Fruit fly (Drosophila melanogaster): ENCODE results near the gene pros.

pros gene

DNA sequence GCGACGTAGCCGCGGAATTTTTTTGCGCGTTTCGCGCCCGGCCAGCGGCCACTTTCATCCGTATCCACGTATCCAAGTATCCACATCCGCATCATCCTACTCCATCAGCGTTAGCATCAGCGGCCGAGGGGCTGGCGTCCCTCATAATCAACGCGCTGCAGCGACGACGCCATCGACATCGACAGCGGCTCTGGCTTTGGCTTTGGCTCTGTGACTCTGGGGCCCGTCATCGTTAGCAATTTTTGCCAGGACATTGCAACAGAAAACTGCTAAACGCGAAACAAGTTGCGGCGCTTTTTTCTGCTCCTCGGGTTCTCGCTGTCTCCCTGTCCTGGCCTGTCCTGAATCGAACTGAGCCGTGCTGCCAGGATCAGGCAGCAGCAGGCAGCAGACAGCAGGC, at the start of gene pros:
TSS of gene pros (plus strand) at position 301 of the 400 bp plus-strand sequence.
- TF ChIP-seq insv (optimal IDR thresholded peaks at IDR 0.05): no peak
- no peak for TF ChIP-seq h (optimal IDR thresholded peaks at IDR 0.05)
- no peak for TF ChIP-seq ttk (optimal IDR thresholded peaks at IDR 0.05)
- no peak for TF ChIP-seq Myc (optimal IDR thresholded peaks at IDR 0.05)
- TF ChIP-seq psq (optimal IDR thresholded peaks at IDR 0.05): no peak
- no peak for TF ChIP-seq Sin3A (optimal IDR thresholded peaks at IDR 0.05)

DNA sequence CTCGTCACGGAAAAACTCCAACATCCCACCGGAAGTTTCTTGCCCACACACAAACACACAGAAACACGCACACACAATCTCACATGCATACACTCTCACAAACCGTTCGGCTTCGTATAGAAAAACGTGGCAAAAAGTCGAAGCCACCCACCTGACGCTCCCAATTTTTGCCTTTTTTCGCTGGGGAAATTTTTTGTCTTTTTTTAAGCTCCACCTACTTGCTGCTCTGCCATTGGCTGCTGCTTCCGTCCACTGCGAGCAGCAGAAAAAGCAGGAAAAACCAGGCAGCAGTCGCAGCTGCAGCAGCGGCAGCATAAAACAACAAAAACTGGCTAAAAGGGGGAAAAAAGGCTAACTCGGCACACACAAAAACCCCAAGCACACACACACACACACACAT, 46.4 kb upstream of the pros start:
- no peak for TF ChIP-seq Sin3A (optimal IDR thresholded peaks at IDR 0.05)
- TF ChIP-seq insv (optimal IDR thresholded peaks at IDR 0.05): no peak
- TF ChIP-seq Myc (optimal IDR thresholded peaks at IDR 0.05): no peak
- TF ChIP-seq h (optimal IDR thresholded peaks at IDR 0.05): no peak
- TF ChIP-seq ttk (optimal IDR thresholded peaks at IDR 0.05): no peak
- TF ChIP-seq psq (optimal IDR thresholded peaks at IDR 0.05): no peak

dm6 chr3R:11286948-11287347, 41.3 kb upstream of the pros start:
- TF ChIP-seq Sin3A (optimal IDR thresholded peaks at IDR 0.05): no peak
- TF ChIP-seq Myc (optimal IDR thresholded peaks at IDR 0.05): no peak
- no peak for TF ChIP-seq insv (optimal IDR thresholded peaks at IDR 0.05)
- no peak for TF ChIP-seq psq (optimal IDR thresholded peaks at IDR 0.05)
- no peak for TF ChIP-seq ttk (optimal IDR thresholded peaks at IDR 0.05)
- TF ChIP-seq h (optimal IDR thresholded peaks at IDR 0.05): no peak

DNA sequence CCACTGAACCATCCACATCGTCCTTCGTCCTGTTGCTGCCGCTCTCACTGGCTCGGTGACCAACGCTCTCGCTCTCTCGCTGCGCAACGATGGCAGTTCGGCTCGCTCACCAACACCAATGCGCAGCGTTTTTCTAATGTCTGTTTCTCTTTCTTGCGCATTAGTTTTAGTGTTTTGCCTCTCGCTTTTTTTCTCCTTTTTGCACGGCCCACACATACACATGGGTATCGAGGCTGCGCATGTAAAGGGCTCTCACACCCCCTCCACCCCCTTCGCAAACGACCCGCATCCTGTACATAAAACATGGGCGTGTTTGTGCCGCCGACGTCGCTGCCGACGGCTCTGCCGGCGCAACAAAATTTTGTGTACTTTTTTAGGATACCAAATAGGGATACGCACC, 25.3 kb upstream of the pros start:
- TF ChIP-seq psq (optimal IDR thresholded peaks at IDR 0.05) (no peak), Myc (optimal IDR thresholded peaks at IDR 0.05) (no peak), h (optimal IDR thresholded peaks at IDR 0.05) (no peak), insv (optimal IDR thresholded peaks at IDR 0.05) (no peak), ttk (optimal IDR thresholded peaks at IDR 0.05) (no peak), Sin3A (optimal IDR thresholded peaks at IDR 0.05) (no peak)

DNA sequence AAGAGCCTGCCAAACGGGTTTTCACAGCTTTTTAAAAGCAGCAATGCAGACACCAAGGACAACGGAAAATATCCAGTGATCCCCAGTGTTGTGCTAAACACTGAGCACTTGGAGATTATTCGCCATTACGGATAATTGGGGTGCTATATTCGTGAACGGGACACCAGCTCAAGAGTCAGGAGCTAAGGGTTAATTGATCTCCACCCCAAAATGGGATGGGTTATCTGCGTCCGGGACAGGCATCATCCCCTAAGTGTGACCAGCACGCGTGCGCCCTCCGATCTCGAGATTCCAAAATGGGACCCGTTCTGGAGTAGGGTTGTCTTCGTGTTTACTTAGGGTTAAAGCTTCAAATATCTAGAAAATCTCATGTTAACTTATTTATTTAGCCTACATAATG, 22.4 kb upstream of the pros start:
- TF ChIP-seq psq (optimal IDR thresholded peaks at IDR 0.05) (no peak), h (optimal IDR thresholded peaks at IDR 0.05) (no peak), ttk (optimal IDR thresholded peaks at IDR 0.05) (no peak), insv (optimal IDR thresholded peaks at IDR 0.05) (no peak), Myc (optimal IDR thresholded peaks at IDR 0.05) (no peak), Sin3A (optimal IDR thresholded peaks at IDR 0.05) (no peak)

- TF ChIP-seq Myc (optimal IDR thresholded peaks at IDR 0.05) (no peak), h (optimal IDR thresholded peaks at IDR 0.05) (no peak), psq (optimal IDR thresholded peaks at IDR 0.05) (no peak), ttk (optimal IDR thresholded peaks at IDR 0.05) (no peak), insv (optimal IDR thresholded peaks at IDR 0.05) (no peak), Sin3A (optimal IDR thresholded peaks at IDR 0.05) (no peak)
Measured at dm6 chr3R:11310669-11311068, 17.6 kb upstream of the pros start.

- TF ChIP-seq Sin3A (optimal IDR thresholded peaks at IDR 0.05) (no peak), h (optimal IDR thresholded peaks at IDR 0.05) (peak; percentile 73), Myc (optimal IDR thresholded peaks at IDR 0.05) (no peak), ttk (optimal IDR thresholded peaks at IDR 0.05) (no peak), insv (optimal IDR thresholded peaks at IDR 0.05) (no peak), psq (optimal IDR thresholded peaks at IDR 0.05) (no peak)
Measured at dm6 chr3R:11312292-11312691, 16.0 kb upstream of the pros start.

dm6 chr3R:11316667-11317066, 11.6 kb upstream of the pros start:
- TF ChIP-seq ttk (optimal IDR thresholded peaks at IDR 0.05) (no peak), h (optimal IDR thresholded peaks at IDR 0.05) (no peak), psq (optimal IDR thresholded peaks at IDR 0.05) (no peak), Sin3A (optimal IDR thresholded peaks at IDR 0.05) (no peak), insv (optimal IDR thresholded peaks at IDR 0.05) (no peak), Myc (optimal IDR thresholded peaks at IDR 0.05) (no peak)

DNA sequence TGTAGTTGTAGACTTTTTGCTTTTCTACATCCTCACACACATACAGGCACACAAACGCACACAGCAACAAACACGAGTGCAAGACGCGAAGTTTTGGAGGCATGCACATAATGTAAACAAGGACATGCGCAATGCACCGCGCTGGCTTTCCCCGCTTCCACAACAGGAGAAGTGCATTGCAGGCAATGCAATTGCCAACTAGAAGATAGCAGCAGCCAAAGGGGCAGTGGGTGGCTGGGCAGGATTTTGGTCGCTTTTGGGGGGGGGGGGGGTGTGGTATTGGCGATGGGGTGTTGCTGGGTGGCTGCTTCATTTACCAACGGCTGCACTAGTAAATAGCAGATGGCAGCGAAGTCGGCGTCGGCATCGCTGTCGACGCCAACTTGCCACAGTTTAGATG, 2.4 kb downstream of the pros start:
- TF ChIP-seq Myc (optimal IDR thresholded peaks at IDR 0.05): no peak
- no peak for TF ChIP-seq psq (optimal IDR thresholded peaks at IDR 0.05)
- no peak for TF ChIP-seq Sin3A (optimal IDR thresholded peaks at IDR 0.05)
- TF ChIP-seq ttk (optimal IDR thresholded peaks at IDR 0.05): no peak
- no peak for TF ChIP-seq h (optimal IDR thresholded peaks at IDR 0.05)
- no peak for TF ChIP-seq insv (optimal IDR thresholded peaks at IDR 0.05)

- TF ChIP-seq Sin3A (optimal IDR thresholded peaks at IDR 0.05) (no peak), psq (optimal IDR thresholded peaks at IDR 0.05) (no peak), h (optimal IDR thresholded peaks at IDR 0.05) (no peak), insv (optimal IDR thresholded peaks at IDR 0.05) (no peak), Myc (optimal IDR thresholded peaks at IDR 0.05) (no peak), ttk (optimal IDR thresholded peaks at IDR 0.05) (no peak)
Measured at dm6 chr3R:11334272-11334874, 6.1 kb downstream of the pros start.

DNA sequence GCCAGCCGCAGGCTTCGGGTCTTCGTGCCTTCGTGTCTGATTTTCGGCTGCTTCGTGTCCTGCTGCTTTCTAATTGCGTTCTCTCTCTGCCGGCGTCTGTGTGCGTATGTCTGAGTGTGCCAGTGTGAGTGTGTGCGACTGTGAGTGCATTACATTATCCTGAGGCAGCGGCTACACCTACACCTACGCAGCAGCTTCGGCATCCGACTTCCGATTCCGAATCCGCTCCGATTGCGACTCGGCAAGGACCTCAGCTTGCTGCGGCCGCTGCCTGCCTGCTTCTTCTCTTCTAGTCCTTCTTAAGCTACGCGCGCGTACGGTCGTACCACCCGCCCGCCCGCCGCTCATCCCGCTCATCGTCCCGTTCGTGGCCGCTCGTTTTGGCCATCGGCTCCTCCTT, 7.5 kb downstream of the pros start:
- TF ChIP-seq psq (optimal IDR thresholded peaks at IDR 0.05): no peak
- no peak for TF ChIP-seq ttk (optimal IDR thresholded peaks at IDR 0.05)
- no peak for TF ChIP-seq h (optimal IDR thresholded peaks at IDR 0.05)
- no peak for TF ChIP-seq insv (optimal IDR thresholded peaks at IDR 0.05)
- no peak for TF ChIP-seq Sin3A (optimal IDR thresholded peaks at IDR 0.05)
- TF ChIP-seq Myc (optimal IDR thresholded peaks at IDR 0.05): no peak

dm6 chr3R:11337109-11337508, 8.8 kb downstream of the pros start:
- no peak for TF ChIP-seq ttk (optimal IDR thresholded peaks at IDR 0.05)
- TF ChIP-seq insv (optimal IDR thresholded peaks at IDR 0.05): no peak
- TF ChIP-seq Sin3A (optimal IDR thresholded peaks at IDR 0.05): no peak
- no peak for TF ChIP-seq h (optimal IDR thresholded peaks at IDR 0.05)
- TF ChIP-seq Myc (optimal IDR thresholded peaks at IDR 0.05): no peak
- no peak for TF ChIP-seq psq (optimal IDR thresholded peaks at IDR 0.05)

DNA sequence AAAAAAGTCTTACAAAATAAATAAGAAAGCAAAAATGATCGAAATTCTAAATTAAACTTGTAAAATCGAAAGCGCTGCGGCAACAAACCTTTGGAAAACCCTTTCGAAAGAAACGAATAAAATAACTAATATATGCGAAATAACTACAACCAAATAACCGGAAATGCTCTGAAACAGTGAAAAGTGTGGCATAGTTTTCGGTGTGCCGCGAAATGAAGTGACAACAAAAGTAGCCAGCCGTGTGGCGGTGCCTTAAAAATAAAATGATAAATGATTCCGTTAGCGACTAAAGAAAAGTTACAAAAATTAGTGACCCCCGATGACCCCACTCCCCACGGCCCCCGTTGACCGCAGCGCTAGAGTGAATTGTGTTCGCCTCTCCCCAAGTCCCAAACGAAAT, 10.0 kb downstream of the pros start:
- TF ChIP-seq psq (optimal IDR thresholded peaks at IDR 0.05) (no peak), Sin3A (optimal IDR thresholded peaks at IDR 0.05) (no peak), ttk (optimal IDR thresholded peaks at IDR 0.05) (no peak), insv (optimal IDR thresholded peaks at IDR 0.05) (no peak), h (optimal IDR thresholded peaks at IDR 0.05) (no peak), Myc (optimal IDR thresholded peaks at IDR 0.05) (no peak)
